Worm (Caenorhabditis elegans): ENCODE measurements around the gene C07H4.1.
A peak's percentile ranks its signal among the peaks of the same experiment; 100 is the strongest.

Gene C07H4.1

ce11 chrII:9060332-9060840 is 33.1 kb downstream of the C07H4.1 start (continued):
- TF ChIP-seq set-16 (GFP tag; IDR thresholded peaks at IDR 0.05) (peak; percentile 97), lin-29 (GFP tag; IDR thresholded peaks at IDR 0.05) (no peak), zag-1 (tag; optimal IDR thresholded peaks at IDR 0.05) (peak; percentile 47), hlh-30 (tag; optimal IDR thresholded peaks at IDR 0.05; ENCODE audit: insufficient read depth) (peak; percentile 85), F10B5.3 (tag; optimal IDR thresholded peaks at IDR 0.05) (no peak), nhr-28 (tag; optimal IDR thresholded peaks at IDR 0.05) (peak; percentile 89), lin-13 (GFP tag; optimal IDR thresholded peaks at IDR 0.05) (peak; percentile 93), cey-2 (tag; optimal IDR thresholded peaks at IDR 0.05; ENCODE audit: borderline replicate concordance, insufficient read depth) (no peak), gei-8 (GFP tag; optimal IDR thresholded peaks at IDR 0.05) (no peak), egl-27 (tag; optimal IDR thresholded peaks at IDR 0.05) (no peak), dmd-8 (GFP tag; IDR thresholded peaks at IDR 0.05) (no peak), ceh-44 (GFP tag; IDR thresholded peaks at IDR 0.05) (peak; percentile 43; the same call in 1 of the 2 replicates), nhr-10 (tag; optimal IDR thresholded peaks at IDR 0.05) (peak; percentile 23)

ce11 chrII:9059010-9059409 is 34.5 kb downstream of the C07H4.1 start:
- no peak for TF ChIP-seq mes-2 (tag; optimal IDR thresholded peaks at IDR 0.05; ENCODE audit: poor library complexity, severe bottlenecking)
- no peak for TF ChIP-seq sdz-12 (GFP tag; optimal IDR thresholded peaks at IDR 0.05)
- TF ChIP-seq set-16 (GFP tag; IDR thresholded peaks at IDR 0.05), result no peak
- TF ChIP-seq nhr-111 (GFP tag; optimal IDR thresholded peaks at IDR 0.05), result no peak

ce11 chrII:9057035-9057668 is 36.3 kb downstream of the C07H4.1 start, which contains the start of gene rpl-32:
TSS of gene rpl-32 (minus strand) at chrII:9057085.
- no peak for TF ChIP-seq spr-1 (tag; optimal IDR thresholded peaks at IDR 0.05)
- TF ChIP-seq lin-15B (tag; optimal IDR thresholded peaks at IDR 0.05), result peak; percentile 32
- TF ChIP-seq ceh-32 (tag; optimal IDR thresholded peaks at IDR 0.05; ENCODE audit: poor library complexity), result no peak
- peak; percentile 84 for TF ChIP-seq mep-1 (tag; optimal IDR thresholded peaks at IDR 0.05)
- TF ChIP-seq lsy-2 (tag; optimal IDR thresholded peaks at IDR 0.05), result peak; percentile 6 to 90
- TF ChIP-seq hlh-11 (tag; optimal IDR thresholded peaks at IDR 0.05), result peak; percentile 76
- no peak for TF ChIP-seq nhr-41 (GFP tag; IDR thresholded peaks at IDR 0.05)
- no peak for TF ChIP-seq madf-5 (GFP tag; IDR thresholded peaks at IDR 0.05)
- no peak for TF ChIP-seq ztf-7 (tag; optimal IDR thresholded peaks at IDR 0.05)
- peak; percentile 50 for TF ChIP-seq dmd-6 (GFP tag; IDR thresholded peaks at IDR 0.05)
- no peak for TF ChIP-seq dmd-8 (GFP tag; IDR thresholded peaks at IDR 0.05)
- TF ChIP-seq pha-4 (GFP tag; IDR thresholded peaks at IDR 0.05), result 0 out of 2 replicates have a peak, but pooled peaks have one; percentile 26
- TF ChIP-seq pha-4 (tag; optimal IDR thresholded peaks at IDR 0.05), result peak; percentile 71
- no peak for TF ChIP-seq F10B5.3 (tag; optimal IDR thresholded peaks at IDR 0.05)
- peak; percentile 33 for TF ChIP-seq nhr-25 (tag; optimal IDR thresholded peaks at IDR 0.05; ENCODE audit: borderline replicate concordance, insufficient read depth)
- no peak for TF ChIP-seq daf-12 (tag; optimal IDR thresholded peaks at IDR 0.05)
- no peak for TF ChIP-seq gei-8 (GFP tag; optimal IDR thresholded peaks at IDR 0.05)
- TF ChIP-seq F37D6.2 (tag; optimal IDR thresholded peaks at IDR 0.05), result peak; percentile 14
- TF ChIP-seq ceh-44 (GFP tag; IDR thresholded peaks at IDR 0.05), result no peak
- TF ChIP-seq hmg-1.1 (GFP tag; IDR thresholded peaks at IDR 0.05), result peak; percentile 51
- TF ChIP-seq T20F7.1 (GFP tag; optimal IDR thresholded peaks at IDR 0.05), result peak; percentile 82
- TF ChIP-seq lin-13 (GFP tag; optimal IDR thresholded peaks at IDR 0.05), result peak; percentile 70
- TF ChIP-seq mes-2 (tag; optimal IDR thresholded peaks at IDR 0.05; ENCODE audit: poor library complexity, severe bottlenecking), result peak; percentile 80
- TF ChIP-seq lin-29 (GFP tag; IDR thresholded peaks at IDR 0.05), result no peak
- TF ChIP-seq mxl-2 (GFP tag; conservative IDR thresholded peaks at IDR 0.05), result no peak
- peak; percentile 74 for TF ChIP-seq rbr-2 (tag; optimal IDR thresholded peaks at IDR 0.05)
- TF ChIP-seq skn-1 (tag; optimal IDR thresholded peaks at IDR 0.05), result no peak
- TF ChIP-seq F49E8.2 (tag; optimal IDR thresholded peaks at IDR 0.05; ENCODE audit: borderline replicate concordance), result no peak
- no peak for TF ChIP-seq zag-1 (tag; optimal IDR thresholded peaks at IDR 0.05)
- peak; percentile 76 for TF ChIP-seq hlh-30 (tag; optimal IDR thresholded peaks at IDR 0.05; ENCODE audit: insufficient read depth)
- no peak for TF ChIP-seq ctbp-1 (GFP tag; IDR thresholded peaks at IDR 0.05)
- no peak for TF ChIP-seq attf-4 (tag; optimal IDR thresholded peaks at IDR 0.05)
- TF ChIP-seq nhr-6 (tag; optimal IDR thresholded peaks at IDR 0.05), result peak; percentile 81
- TF ChIP-seq unc-130 (GFP tag; optimal IDR thresholded peaks at IDR 0.05), result peak; percentile 66
- no peak for TF ChIP-seq unc-62 (GFP tag; optimal IDR thresholded peaks at IDR 0.05 in 1 of 2)
- TF ChIP-seq unc-62 (tag; optimal IDR thresholded peaks at IDR 0.05), result no peak
- TF ChIP-seq egl-43 (GFP tag; IDR thresholded peaks at IDR 0.05), result no peak

Measured in whole organism, L4 larva.